Fruit fly (Drosophila melanogaster) whole organism, embryonic: ENCODE measurements around the gene CG31493.
A peak's percentile ranks its signal among the peaks of the same experiment; 100 is the strongest.

Source experiments
- Atf3 ChIP-seq: fragments of 200-800 bp; sonication (Bioruptor generic); optimal IDR thresholded peaks from 3 replicates; lab custom pipeline; 2016; ENCODE audit warnings: missing biosample characterization, missing genetic modification characterization
- CG10431 ChIP-seq: fragments of 200-800 bp; sonication (Bioruptor generic); optimal IDR thresholded peaks from 3 replicates; lab custom pipeline; 2018; ENCODE audit warnings: missing biosample characterization, mild to moderate bottlenecking, missing genetic modification characterization
- CG10959 ChIP-seq: fragments of 200-800 bp; sonication (Bioruptor generic); IDR thresholded peaks from 2 replicates; pipeline ENCODE4 v1.3.6; 2022; ENCODE audit warnings: missing biosample characterization, missing genetic modification characterization
- CG11723 ChIP-seq: fragments of 200-800 bp; sonication (Bioruptor generic); optimal IDR thresholded peaks from 2 replicates; lab custom pipeline; 2017; ENCODE audit warnings: missing biosample characterization, mild to moderate bottlenecking, missing genetic modification characterization
- CG14014 ChIP-seq: fragments of 200-800 bp; sonication (Bioruptor generic); IDR thresholded peaks from 2 replicates; pipeline ENCODE4 v1.3.6; 2022; ENCODE audit warnings: missing biosample characterization, missing genetic modification characterization
- CG14710 ChIP-seq: fragments of 200-800 bp; sonication (Bioruptor generic); optimal IDR thresholded peaks from 3 replicates; lab custom pipeline; 2019; ENCODE audit warnings: missing biosample characterization, mild to moderate bottlenecking, missing genetic modification characterization, moderate library complexity
- CG16863 ChIP-seq: fragments of 200-800 bp; sonication (Bioruptor generic); optimal IDR thresholded peaks from 3 replicates; lab custom pipeline; 2016; ENCODE audit warnings: missing biosample characterization, missing genetic modification characterization
- CG2199 ChIP-seq: fragments of 200-800 bp; sonication (Bioruptor generic); IDR thresholded peaks from 3 replicates; pipeline ENCODE4 v1.3.6; 2022; ENCODE audit warnings: missing biosample characterization, missing genetic modification characterization
- CG3407 ChIP-seq: fragments of 200-800 bp; sonication (Bioruptor generic); optimal IDR thresholded peaks from 2 replicates; lab custom pipeline; 2018; ENCODE audit warnings: missing biosample characterization, mild to moderate bottlenecking, missing genetic modification characterization
- CG5953 ChIP-seq: fragments of 200-800 bp; sonication (Bioruptor generic); IDR thresholded peaks from 2 replicates; pipeline ENCODE4 v1.3.6; 2022; ENCODE audit warnings: missing biosample characterization, missing genetic modification characterization
- CG6254 ChIP-seq: fragments of 200-800 bp; sonication (Bioruptor generic); optimal IDR thresholded peaks from 3 replicates; lab custom pipeline; 2017; ENCODE audit warnings: mild to moderate bottlenecking, missing biosample characterization, missing genetic modification reagents, missing genetic modification characterization
- CG6654 ChIP-seq: fragments of 200-800 bp; sonication (Bioruptor generic); optimal IDR thresholded peaks from 2 replicates; lab custom pipeline; 2017; ENCODE audit warnings: missing biosample characterization, mild to moderate bottlenecking, missing genetic modification characterization
- CG7987 ChIP-seq: fragments of 200-800 bp; sonication (Bioruptor generic); optimal IDR thresholded peaks from 2 replicates; lab custom pipeline; 2018; ENCODE audit warnings: missing biosample characterization, mild to moderate bottlenecking, missing genetic modification characterization, moderate library complexity
- CG9215 ChIP-seq: fragments of 200-800 bp; sonication (Bioruptor generic); IDR thresholded peaks from 2 replicates; pipeline ENCODE4 v1.3.6; 2022; ENCODE audit warnings: missing biosample characterization, missing genetic modification characterization
- CG9437 ChIP-seq: fragments of 200-800 bp; sonication (Bioruptor generic); optimal IDR thresholded peaks from 2 replicates; lab custom pipeline; 2018; ENCODE audit warnings: missing biosample characterization, mild to moderate bottlenecking, missing genetic modification characterization
- CG9876 ChIP-seq: fragments of 200-800 bp; sonication (Bioruptor generic); optimal IDR thresholded peaks from 2 replicates; lab custom pipeline; 2016; ENCODE audit warnings: missing biosample characterization, missing genetic modification characterization
- CG9932 ChIP-seq: fragments of 200-800 bp; sonication (Bioruptor generic); IDR thresholded peaks from 2 replicates; pipeline ENCODE4 v1.3.6; 2022; ENCODE audit warnings: missing biosample characterization, missing genetic modification characterization
- D19B ChIP-seq: fragments of 200-800 bp; sonication (Bioruptor generic); optimal IDR thresholded peaks from 2 replicates; lab custom pipeline; 2017; ENCODE audit warnings: missing biosample characterization, mild to moderate bottlenecking, missing genetic modification characterization
- Dip3 ChIP-seq: fragments of 200-800 bp; sonication (Bioruptor generic); optimal IDR thresholded peaks from 3 replicates; lab custom pipeline; 2016; ENCODE audit warnings: missing biosample characterization, missing genetic modification characterization
- Dll ChIP-seq: fragments of 200-800 bp; sonication (Bioruptor generic); IDR thresholded peaks from 4 replicates; pipeline ENCODE4 v1.3.6; 2022; ENCODE audit warnings: missing biosample characterization, missing genetic modification characterization; ENCODE audit not compliant: partially characterized antibody
- Doc3 ChIP-seq: fragments of 200-800 bp; sonication (Bioruptor generic); IDR thresholded peaks from 3 replicates; pipeline ENCODE4 v1.3.6; 2022; ENCODE audit warnings: missing biosample characterization, missing genetic modification characterization; ENCODE audit not compliant: partially characterized antibody
- MTF-1 ChIP-seq: fragments of 200-800 bp; sonication (Bioruptor generic); optimal IDR thresholded peaks from 2 replicates; lab custom pipeline; 2018; ENCODE audit warnings: missing biosample characterization, mild to moderate bottlenecking, missing genetic modification characterization, borderline replicate concordance
- Meics ChIP-seq: fragments of 200-800 bp; sonication (Bioruptor generic); optimal IDR thresholded peaks from 2 replicates; lab custom pipeline; 2017; ENCODE audit warnings: missing biosample characterization, mild to moderate bottlenecking, missing genetic modification characterization
- Myb ChIP-seq: fragments of 200-800 bp; sonication (Bioruptor generic); optimal IDR thresholded peaks from 2 replicates; lab custom pipeline; 2016; ENCODE audit warnings: missing biosample characterization, missing genetic modification characterization
- Oli ChIP-seq: fragments of 200-800 bp; sonication (Bioruptor generic); optimal IDR thresholded peaks from 2 replicates; lab custom pipeline; 2018; ENCODE audit warnings: missing biosample characterization, mild to moderate bottlenecking, missing genetic modification characterization, moderate library complexity
- Optix ChIP-seq: fragments of 200-800 bp; sonication (Bioruptor generic); IDR thresholded peaks from 3 replicates; pipeline ENCODE4 v1.3.6; 2022; ENCODE audit warnings: missing biosample characterization, missing genetic modification characterization
- Side ChIP-seq: fragments of 200-800 bp; sonication (Bioruptor generic); optimal IDR thresholded peaks from 2 replicates; lab custom pipeline; 2016; ENCODE audit warnings: missing biosample characterization, missing genetic modification characterization
- Sry-δ ChIP-seq: fragments of 200-800 bp; sonication (Bioruptor generic); optimal IDR thresholded peaks from 2 replicates; lab custom pipeline; 2016; ENCODE audit warnings: missing biosample characterization, missing genetic modification characterization
- bowl ChIP-seq: fragments of 200-800 bp; sonication (Bioruptor generic); IDR thresholded peaks from 2 replicates; pipeline ENCODE4 v1.3.6; 2022; ENCODE audit warnings: missing biosample characterization, missing genetic modification characterization
- eyg ChIP-seq: fragments of 200-800 bp; sonication (Bioruptor generic); optimal IDR thresholded peaks from 3 replicates; lab custom pipeline; 2016; ENCODE audit warnings: missing biosample characterization, missing genetic modification characterization
- fd102C ChIP-seq: fragments of 200-800 bp; sonication (Bioruptor generic); optimal IDR thresholded peaks from 2 replicates; lab custom pipeline; 2018; ENCODE audit warnings: missing biosample characterization, mild to moderate bottlenecking, missing genetic modification characterization, moderate library complexity
- gfzf ChIP-seq: fragments of 200-800 bp; sonication (Bioruptor generic); optimal IDR thresholded peaks from 2 replicates; lab custom pipeline; 2016; ENCODE audit warnings: missing biosample characterization, mild to moderate bottlenecking, missing genetic modification characterization, moderate library complexity
- jing ChIP-seq: fragments of 200-800 bp; sonication (Bioruptor generic); optimal IDR thresholded peaks from 2 replicates; lab custom pipeline; 2018; ENCODE audit warnings: missing biosample characterization, mild to moderate bottlenecking, missing genetic modification characterization
- lab ChIP-seq: fragments of 200-800 bp; sonication (Bioruptor generic); optimal IDR thresholded peaks from 3 replicates; lab custom pipeline; 2017; ENCODE audit warnings: missing biosample characterization, missing genetic modification characterization, mild to moderate bottlenecking, moderate library complexity, missing genetic modification reagents
- nerfin-2 ChIP-seq: fragments of 200-800 bp; sonication (Bioruptor generic); IDR thresholded peaks from 2 replicates; pipeline ENCODE4 v1.3.6; 2022; ENCODE audit warnings: missing biosample characterization, missing genetic modification characterization; ENCODE audit not compliant: partially characterized antibody
- pita ChIP-seq: fragments of 200-800 bp; sonication (Bioruptor generic); optimal IDR thresholded peaks from 2 replicates; lab custom pipeline; 2017; ENCODE audit warnings: missing biosample characterization, mild to moderate bottlenecking, missing genetic modification characterization
- prd ChIP-seq, 3 experiments: fragments of >200 bp in 2 of 3; fragments of 200-800 bp in 1 of 3; sonication (Bioruptor generic) in 1 of 3; optimal IDR thresholded peaks in 2 of 3; IDR thresholded peaks in 1 of 3; 2 replicates in 2 of 3; 3 replicates in 1 of 3; pipeline versions ENCODE4 v1.3.6 to Lab custom; 2017 to 2022; ENCODE audit warnings: missing biosample characterization in 1 of 3, missing genetic modification characterization in 1 of 3
- pros ChIP-seq: fragments of 200-800 bp; sonication (Bioruptor generic); optimal IDR thresholded peaks from 3 replicates; lab custom pipeline; 2019; ENCODE audit warnings: missing biosample characterization, mild to moderate bottlenecking, missing genetic modification characterization, moderate library complexity
- row ChIP-seq: fragments of 200-800 bp; sonication (Bioruptor generic); IDR thresholded peaks from 3 replicates; pipeline ENCODE4 v1.3.6; 2022; ENCODE audit warnings: missing biosample characterization, missing genetic modification characterization
- sd ChIP-seq: fragments of 200-800 bp; sonication (Bioruptor generic); optimal IDR thresholded peaks from 3 replicates; lab custom pipeline; 2018; ENCODE audit warnings: missing biosample characterization, mild to moderate bottlenecking, missing genetic modification characterization, moderate library complexity
- sens ChIP-seq: fragments of 200-800 bp; sonication (Bioruptor generic); peaks from one replicate; lab custom pipeline; 2016; ENCODE audit warnings: missing biosample characterization, missing genetic modification characterization
- shn ChIP-seq: fragments of 200-800 bp; sonication (Bioruptor generic); optimal IDR thresholded peaks from 3 replicates; lab custom pipeline; 2016; ENCODE audit warnings: missing biosample characterization, missing genetic modification characterization
- sqz ChIP-seq: fragments of 200-800 bp; sonication (Bioruptor generic); optimal IDR thresholded peaks from 3 replicates; lab custom pipeline; 2018; ENCODE audit warnings: missing biosample characterization, mild to moderate bottlenecking, missing genetic modification characterization
- tup ChIP-seq: fragments of 200-800 bp; sonication (Bioruptor generic); optimal IDR thresholded peaks from 2 replicates; lab custom pipeline; 2016; ENCODE audit warnings: missing biosample characterization, mild to moderate bottlenecking, missing genetic modification characterization, moderate library complexity
- tx ChIP-seq: fragments of 200-800 bp; sonication (Bioruptor generic); optimal IDR thresholded peaks from 2 replicates; lab custom pipeline; 2016; ENCODE audit warnings: missing biosample characterization, missing genetic modification characterization
- vfl ChIP-seq: fragments of 200-800 bp; sonication (Bioruptor generic); optimal IDR thresholded peaks from 2 replicates; lab custom pipeline; 2016; ENCODE audit warnings: missing biosample characterization, missing genetic modification characterization
- zf30C ChIP-seq: fragments of 200-800 bp; sonication (Bioruptor generic); optimal IDR thresholded peaks from 3 replicates; lab custom pipeline; 2018; ENCODE audit warnings: missing biosample characterization, mild to moderate bottlenecking, missing genetic modification characterization

CG31493 gene

DNA sequence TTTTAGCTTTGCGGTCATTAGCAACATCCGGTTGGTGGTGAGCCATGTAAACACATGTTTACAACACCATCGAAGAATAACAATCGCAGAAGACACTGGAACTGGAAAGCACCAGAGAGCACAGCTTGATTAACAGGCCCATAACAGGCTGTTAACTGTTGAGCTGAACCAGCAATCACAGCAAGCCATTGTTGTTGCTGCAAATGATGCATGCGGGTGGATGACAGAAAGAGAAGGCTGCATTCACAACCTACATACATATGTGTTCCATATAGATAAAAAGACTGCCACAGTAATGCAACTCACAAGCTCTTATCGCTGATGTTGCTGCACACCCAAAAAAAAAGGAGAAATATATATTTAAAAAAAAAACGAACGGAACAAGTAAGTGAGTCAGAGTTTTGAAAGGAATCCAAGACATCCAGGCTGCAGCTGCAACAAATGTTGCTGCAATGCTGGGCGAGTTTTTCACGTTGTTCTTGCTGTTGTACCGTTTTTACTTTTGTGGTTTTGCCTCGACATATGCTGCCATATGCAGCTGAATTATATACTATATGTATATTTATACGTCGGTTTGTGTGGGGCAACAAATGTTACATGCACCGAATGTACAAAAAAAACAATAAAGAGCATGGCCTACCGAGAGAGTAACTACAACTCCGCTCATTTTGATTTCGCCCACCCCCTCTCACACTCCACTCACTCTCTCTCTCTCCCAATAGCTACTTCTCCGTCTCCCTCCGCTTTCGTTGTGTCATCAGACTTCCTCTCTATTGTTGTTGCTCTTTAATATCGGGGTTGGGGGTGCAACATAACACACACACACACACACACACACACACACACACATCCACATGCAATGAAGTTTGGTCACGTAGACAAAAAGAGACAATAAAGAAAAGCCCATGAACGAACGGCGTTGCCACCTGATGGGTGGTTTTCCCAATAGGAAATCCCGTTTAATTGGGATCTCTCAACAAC is 28.2 kb upstream of the CG31493 start (continued):
- TF ChIP-seq Atf3 (GFP tag; lab: Kevin White, UChicago) (no peak), fd102C (GFP tag; lab: Kevin White, UChicago) (no peak), Side (GFP tag; lab: Kevin White, UChicago) (no peak), zf30C (GFP tag; lab: Kevin White, UChicago) (no peak), Optix (GFP tag; lab: Robert Waterston, UW) (no peak), row (GFP tag; lab: Robert Waterston, UW) (no peak), CG3407 (GFP tag; lab: Kevin White, UChicago) (no peak), Meics (GFP tag; lab: Kevin White, UChicago) (no peak), CG6654 (GFP tag; lab: Kevin White, UChicago) (no peak), Myb (GFP tag; lab: Kevin White, UChicago) (no peak), CG16863 (GFP tag; lab: Kevin White, UChicago) (no peak), CG9932 (GFP tag; lab: Robert Waterston, UW) (no peak), Oli (no peak), CG9215 (GFP tag; lab: Robert Waterston, UW) (no peak), gfzf (GFP tag; lab: Kevin White, UChicago) (no peak), jing (GFP tag; lab: Kevin White, UChicago) (no peak)

- TF ChIP-seq Dip3 (GFP tag; lab: Kevin White, UChicago): no peak
- TF ChIP-seq Sry-δ (GFP tag; lab: Kevin White, UChicago): no peak
- TF ChIP-seq Dll: no peak
- no peak for TF ChIP-seq tup (GFP tag; lab: Kevin White, UChicago)
- TF ChIP-seq sqz: peak; percentile 29
- no peak for TF ChIP-seq CG9876 (GFP tag; lab: Kevin White, UChicago)
- no peak for TF ChIP-seq CG6254 (GFP tag; lab: Kevin White, UChicago)
- no peak for TF ChIP-seq eyg
- TF ChIP-seq CG10431 (GFP tag; lab: Kevin White, UChicago): no peak
- no peak for TF ChIP-seq bowl (GFP tag; lab: Robert Waterston, UW)
- TF ChIP-seq D19B (GFP tag; lab: Kevin White, UChicago): no peak
- no peak for TF ChIP-seq CG9437 (GFP tag; lab: Kevin White, UChicago)
- no peak for TF ChIP-seq pita (GFP tag; lab: Kevin White, UChicago)
- no peak for TF ChIP-seq shn
- peak; percentile 70 for TF ChIP-seq sens (GFP tag; lab: Kevin White, UChicago)
- TF ChIP-seq Atf3 (GFP tag; lab: Kevin White, UChicago): no peak
- no peak for TF ChIP-seq CG10959
- TF ChIP-seq sd (tag; lab: Kevin White, UChicago): peak; percentile 7
- no peak for TF ChIP-seq CG5953 (GFP tag; lab: Robert Waterston, UW)
- TF ChIP-seq vfl (GFP tag; lab: Kevin White, UChicago): no peak
- 0 out of 3 replicates have a peak, but pooled peaks have one; percentile 16 for TF ChIP-seq CG2199 (GFP tag; lab: Robert Waterston, UW)
- no peak for TF ChIP-seq CG7987 (GFP tag; lab: Kevin White, UChicago)
- TF ChIP-seq pros (GFP tag; lab: Kevin White, UChicago): peak; percentile 75
- no peak for TF ChIP-seq CG14710 (tag; lab: Kevin White, UChicago)
- no peak for TF ChIP-seq MTF-1 (GFP tag; lab: Kevin White, UChicago)
- TF ChIP-seq prd (optimal IDR thresholded peaks at IDR 0.05; lab: Kevin White, UChicago): no peak
- TF ChIP-seq prd (GFP tag; IDR thresholded peaks at IDR 0.05; lab: Robert Waterston, UW): no peak
- no peak for TF ChIP-seq nerfin-2 (GFP tag; lab: Robert Waterston, UW)
- no peak for TF ChIP-seq CG14014
- no peak for TF ChIP-seq tx (GFP tag; lab: Kevin White, UChicago)
- TF ChIP-seq Doc3 (GFP tag; lab: Robert Waterston, UW): no peak
- TF ChIP-seq lab (GFP tag; lab: Kevin White, UChicago): no peak
- TF ChIP-seq CG11723 (GFP tag; lab: Kevin White, UChicago): no peak
Observed at dm6 chr3R:7104308-7104707, 27.1 kb upstream of the CG31493 start.
